Worm (Caenorhabditis elegans) whole organism, L1 larva: ENCODE results near the gene F02C12.2.
A peak's percentile ranks its signal among the peaks of the same experiment; 100 is the strongest.

Experiments
- C04F5.9 ChIP-seq: sonication (generic microtip); optimal IDR thresholded peaks from 2 replicates; lab custom pipeline; 2016; ENCODE audit warnings: missing genetic modification characterization, missing compliant biosample characterization
- C34B4.2 ChIP-seq: sonication (generic microtip); optimal IDR thresholded peaks from 2 replicates; lab custom pipeline; 2017; ENCODE audit warnings: mild to moderate bottlenecking, missing genetic modification characterization, missing compliant biosample characterization
- Y116A8C.19 ChIP-seq: sonication (generic microtip); optimal IDR thresholded peaks from 2 replicates; lab custom pipeline; 2016; ENCODE audit warnings: missing compliant biosample characterization, missing genetic modification characterization, borderline replicate concordance
- alr-1 ChIP-seq: fragments of 200-800 bp; sonication (Bioruptor generic); optimal IDR thresholded peaks from 2 replicates; lab custom pipeline; 2018; ENCODE audit warnings: borderline replicate concordance, mild to moderate bottlenecking, missing genetic modification characterization, missing compliant biosample characterization
- aly-2 ChIP-seq: fragments of 150-350 bp; optimal IDR thresholded peaks from 2 replicates; lab custom pipeline; 2014; ENCODE audit warnings: missing biosample characterization, missing genetic modification characterization
- ceh-63 ChIP-seq: fragments of 200-800 bp; sonication (Bioruptor generic); optimal IDR thresholded peaks from 2 replicates; lab custom pipeline; 2018; ENCODE audit warnings: mild to moderate bottlenecking, missing genetic modification characterization, missing compliant biosample characterization
- ceh-8 ChIP-seq: fragments of 200-800 bp; sonication (Bioruptor generic); optimal IDR thresholded peaks from 2 replicates; lab custom pipeline; 2018; ENCODE audit warnings: mild to moderate bottlenecking, missing genetic modification characterization, moderate library complexity, missing compliant biosample characterization
- ceh-82 ChIP-seq, 3 experiments: fragments of 150-350 bp in 1 of 3; sonication (generic microtip) in 2 of 3; optimal IDR thresholded peaks; 2 replicates each; lab custom pipeline; 2014 to 2017; ENCODE audit warnings: missing biosample characterization in 3 of 3, missing genetic modification characterization in 3 of 3
- ceh-88 ChIP-seq: fragments of 200-800 bp; sonication (Bioruptor generic); IDR thresholded peaks from 2 replicates; pipeline ENCODE4 v1.3.6; 2022; ENCODE audit warnings: missing genetic modification characterization, missing compliant biosample characterization
- dpl-1 ChIP-seq, 3 experiments: fragments of 150-350 bp in 2 of 3; sonication (generic microtip) in 1 of 3; optimal IDR thresholded peaks; 2 replicates each; lab custom pipeline; 2014 to 2017; ENCODE audit warnings: missing biosample characterization in 3 of 3, missing genetic modification characterization in 3 of 3, missing genetic modification reagents in 3 of 3
- efl-3 ChIP-seq: fragments of 200-800 bp; sonication (Bioruptor generic); optimal IDR thresholded peaks from 2 replicates; lab custom pipeline; 2018; ENCODE audit warnings: mild to moderate bottlenecking, missing genetic modification characterization, missing compliant biosample characterization
- egl-13 ChIP-seq: sonication (generic microtip); optimal IDR thresholded peaks from 2 replicates; lab custom pipeline; 2016; ENCODE audit warnings: missing genotype, missing genetic modification reagents, missing genetic modification characterization, missing compliant biosample characterization
- ets-5 ChIP-seq: fragments of 200-800 bp; sonication (Bioruptor generic); IDR thresholded peaks from 2 replicates; pipeline ENCODE4 v1.3.6; 2022; ENCODE audit warnings: missing genetic modification characterization, missing compliant biosample characterization
- fkh-10 ChIP-seq: sonication (generic microtip); optimal IDR thresholded peaks from 2 replicates; lab custom pipeline; 2017; ENCODE audit warnings: missing biosample characterization, missing genetic modification reagents, missing genetic modification characterization
- fkh-4 ChIP-seq: sonication (generic microtip); optimal IDR thresholded peaks from 2 replicates; lab custom pipeline; 2016; ENCODE audit warnings: missing compliant biosample characterization, missing genetic modification characterization, borderline replicate concordance
- fkh-8 ChIP-seq: sonication (generic microtip); optimal IDR thresholded peaks from 2 replicates; lab custom pipeline; 2016; ENCODE audit warnings: mild to moderate bottlenecking, missing genetic modification characterization, missing compliant biosample characterization
- fos-1 ChIP-seq: fragments of 150-350 bp; optimal IDR thresholded peaks from 2 replicates; lab custom pipeline; 2014; ENCODE audit warnings: missing biosample characterization, missing genetic modification characterization
- grh-1 ChIP-seq: fragments of 200-800 bp; sonication (Bioruptor generic); IDR thresholded peaks from 2 replicates; pipeline ENCODE4 v1.3.6; 2022; ENCODE audit warnings: missing genetic modification reagents, missing genetic modification characterization, missing compliant biosample characterization
- hlh-17 ChIP-seq: fragments of 200-800 bp; sonication (Bioruptor generic); optimal IDR thresholded peaks from 2 replicates; lab custom pipeline; 2018; ENCODE audit warnings: missing genetic modification characterization, mild to moderate bottlenecking, missing compliant biosample characterization, moderate library complexity, borderline replicate concordance
- hlh-4 ChIP-seq: sonication (generic microtip); optimal IDR thresholded peaks from 2 replicates; lab custom pipeline; 2016; ENCODE audit warnings: mild to moderate bottlenecking, missing genetic modification characterization, missing compliant biosample characterization
- hpl-2 ChIP-seq: fragments of 150-350 bp; optimal IDR thresholded peaks from 2 replicates; lab custom pipeline; 2014; ENCODE audit warnings: missing biosample characterization, missing genetic modification reagents, missing genetic modification characterization
- irx-1 ChIP-seq: sonication (generic microtip); optimal IDR thresholded peaks from 2 replicates; lab custom pipeline; 2016; ENCODE audit warnings: missing genetic modification characterization, missing compliant biosample characterization
- isw-1 ChIP-seq: fragments of 200-800 bp; sonication (Bioruptor generic); IDR thresholded peaks from 2 replicates; pipeline ENCODE4 v1.3.6; 2022; ENCODE audit warnings: missing genetic modification characterization, missing compliant biosample characterization
- jun-1 ChIP-seq: fragments of 150-350 bp; optimal IDR thresholded peaks from 2 replicates; lab custom pipeline; 2014; ENCODE audit warnings: missing biosample characterization, missing genetic modification reagents, missing genetic modification characterization
- lin-13 ChIP-seq: fragments of 150-350 bp; optimal IDR thresholded peaks from 2 replicates; lab custom pipeline; 2014; ENCODE audit warnings: missing biosample characterization, missing genetic modification reagents, missing genetic modification characterization
- lin-14 ChIP-seq: fragments of 200-800 bp; sonication (Bioruptor generic); optimal IDR thresholded peaks from 2 replicates; lab custom pipeline; 2018; ENCODE audit warnings: mild to moderate bottlenecking, missing genetic modification characterization, moderate library complexity, missing compliant biosample characterization
- lin-15B ChIP-seq: fragments of 150-350 bp; sonication (generic microtip); optimal IDR thresholded peaks from 3 replicates; lab custom pipeline; 2014; ENCODE audit warnings: missing biosample characterization, missing genetic modification characterization
- lin-35 ChIP-seq, 2 experiments: fragments of 150-350 bp; optimal IDR thresholded peaks; 2 replicates each; lab custom pipeline; 2014; ENCODE audit warnings: missing biosample characterization in 2 of 2, missing genetic modification characterization in 2 of 2, missing genetic modification reagents in 2 of 2
- lin-39 ChIP-seq: fragments of 150-350 bp; optimal IDR thresholded peaks from 2 replicates; lab custom pipeline; 2014; ENCODE audit warnings: missing biosample characterization, missing genetic modification reagents, missing genetic modification characterization
- lir-3 ChIP-seq: sonication (generic microtip); optimal IDR thresholded peaks from 2 replicates; lab custom pipeline; 2016; ENCODE audit warnings: mild to moderate bottlenecking, missing genetic modification characterization, moderate library complexity, missing compliant biosample characterization; ENCODE audit not compliant: poor library complexity
- mab-9 ChIP-seq: fragments of 200-800 bp; sonication (Bioruptor generic); IDR thresholded peaks from 2 replicates; pipeline ENCODE4 v1.3.6; 2022; ENCODE audit warnings: missing genetic modification reagents, missing genetic modification characterization, missing compliant biosample characterization
- mdl-1 ChIP-seq, 2 experiments: fragments of 150-350 bp; optimal IDR thresholded peaks; 2 replicates each; lab custom pipeline; 2014 to 2017; ENCODE audit warnings: missing biosample characterization in 2 of 2, missing genetic modification characterization in 2 of 2, inconsistent platforms in 1 of 2
- mef-2 ChIP-seq: fragments of 150-350 bp; optimal IDR thresholded peaks from 2 replicates; lab custom pipeline; 2014; ENCODE audit warnings: missing biosample characterization, missing genetic modification characterization
- nhr-11 ChIP-seq: fragments of 150-350 bp; optimal IDR thresholded peaks from 2 replicates; lab custom pipeline; 2014; ENCODE audit warnings: missing biosample characterization, missing genetic modification characterization
- nhr-12 ChIP-seq: sonication (generic microtip); optimal IDR thresholded peaks from 2 replicates; lab custom pipeline; 2017; ENCODE audit warnings: missing biosample characterization, missing genetic modification characterization
- nhr-28 ChIP-seq: fragments of 150-350 bp; optimal IDR thresholded peaks from 2 replicates; lab custom pipeline; 2014; ENCODE audit warnings: missing biosample characterization, missing genetic modification characterization
- nhr-47 ChIP-seq: sonication (generic microtip); optimal IDR thresholded peaks from 2 replicates; lab custom pipeline; 2016; ENCODE audit warnings: mild to moderate bottlenecking, missing genetic modification characterization, moderate library complexity, missing compliant biosample characterization
- nhr-71 ChIP-seq: sonication (generic microtip); optimal IDR thresholded peaks from 2 replicates; lab custom pipeline; 2016; ENCODE audit warnings: mild to moderate bottlenecking, missing genetic modification characterization, moderate library complexity, missing compliant biosample characterization
- nhr-77 ChIP-seq: fragments of 150-350 bp; optimal IDR thresholded peaks from 2 replicates; lab custom pipeline; 2014; ENCODE audit warnings: missing biosample characterization, missing genetic modification characterization
- nhr-84 ChIP-seq: sonication (generic microtip); optimal IDR thresholded peaks from 2 replicates; lab custom pipeline; 2017; ENCODE audit warnings: missing biosample characterization, missing genetic modification characterization
- nhr-85 ChIP-seq: sonication (generic microtip); peaks from one replicate; lab custom pipeline; 2016; ENCODE audit warnings: missing genetic modification characterization, inconsistent platforms, missing compliant biosample characterization
- nhr-90 ChIP-seq: sonication (generic microtip); optimal IDR thresholded peaks from 2 replicates; lab custom pipeline; 2016; ENCODE audit warnings: mild to moderate bottlenecking, missing genetic modification characterization, missing compliant biosample characterization; ENCODE audit not compliant: poor library complexity
- snpc-4 ChIP-seq: fragments of 150-350 bp; optimal IDR thresholded peaks from 2 replicates; lab custom pipeline; 2014; ENCODE audit warnings: missing biosample characterization, missing genetic modification characterization
- snu-23 ChIP-seq: sonication (generic microtip); optimal IDR thresholded peaks from 2 replicates; lab custom pipeline; 2016; ENCODE audit warnings: missing genetic modification characterization, missing compliant biosample characterization
- sox-4 ChIP-seq: sonication (generic microtip); optimal IDR thresholded peaks from 2 replicates; lab custom pipeline; 2016; ENCODE audit warnings: missing genetic modification characterization, missing compliant biosample characterization
- tbx-2 ChIP-seq: sonication (generic microtip); optimal IDR thresholded peaks from 2 replicates; lab custom pipeline; 2016; ENCODE audit warnings: missing genetic modification characterization, missing compliant biosample characterization
- tlp-1 ChIP-seq: fragments of 150-350 bp; optimal IDR thresholded peaks from 2 replicates; lab custom pipeline; 2014; ENCODE audit warnings: missing biosample characterization, missing genetic modification characterization
- unc-130 ChIP-seq: fragments of 150-350 bp; optimal IDR thresholded peaks from 2 replicates; lab custom pipeline; 2017; ENCODE audit warnings: missing biosample characterization, missing genetic modification characterization, inconsistent platforms
- unc-30 ChIP-seq: sonication (generic microtip); optimal IDR thresholded peaks from 2 replicates; lab custom pipeline; 2017; ENCODE audit warnings: missing biosample characterization, missing genetic modification characterization
- unc-62 ChIP-seq: fragments of 150-350 bp; optimal IDR thresholded peaks from 2 replicates; lab custom pipeline; 2014; ENCODE audit warnings: missing biosample characterization, missing genetic modification reagents, missing genetic modification characterization
- unc-86 ChIP-seq: sonication (generic microtip); optimal IDR thresholded peaks from 2 replicates; lab custom pipeline; 2016; ENCODE audit warnings: missing genetic modification characterization, missing compliant biosample characterization
- xbp-1 ChIP-seq: sonication (generic microtip); optimal IDR thresholded peaks from 2 replicates; lab custom pipeline; 2016; ENCODE audit warnings: missing genetic modification characterization, missing compliant biosample characterization
- zip-4 ChIP-seq: fragments of 200-800 bp; sonication (Bioruptor generic); optimal IDR thresholded peaks from 2 replicates; lab custom pipeline; 2018; ENCODE audit warnings: mild to moderate bottlenecking, missing genetic modification characterization, moderate library complexity, missing compliant biosample characterization

Gene F02C12.2

ce11 chrX:13348417-13348816 lies 50.7 kb downstream of the F02C12.2 start (continued):
- TF ChIP-seq fkh-8 (tag; lab: Kevin White, UChicago) (no peak), unc-30 (tag; lab: Kevin White, UChicago) (no peak), nhr-77 (no peak), lin-14 (GFP tag; lab: Kevin White, UChicago) (peak; percentile 77), snu-23 (peak; percentile 86), grh-1 (peak; percentile 54), zip-4 (GFP tag; lab: Kevin White, UChicago) (no peak), efl-3 (no peak), lir-3 (tag; lab: Kevin White, UChicago) (peak; percentile 25), lin-13 (GFP tag; lab: Kevin White, UChicago) (peak; percentile 33), aly-2 (no peak), hpl-2 (GFP tag; lab: Kevin White, UChicago) (no peak), C04F5.9 (tag; lab: Kevin White, UChicago) (no peak), irx-1 (no peak), unc-86 (no peak), ets-5 (GFP tag; lab: Robert Waterston, UW) (no peak), ceh-82 (tag; optimal IDR thresholded peaks at IDR 0.05; lab: Kevin White, UChicago) (no peak), fkh-4 (tag; lab: Kevin White, UChicago) (no peak), alr-1 (no peak), nhr-11 (tag; lab: Kevin White, UChicago) (no peak), tbx-2 (peak; percentile 82), dpl-1 (GFP tag; optimal IDR thresholded peaks at IDR 0.05; lab: Kevin White, UChicago) (no peak), mef-2 (tag; lab: Kevin White, UChicago) (no peak), nhr-90 (tag; lab: Kevin White, UChicago) (peak; percentile 84), fkh-10 (no peak), nhr-85 (tag; lab: Kevin White, UChicago) (peak; percentile 91), fos-1 (tag; lab: Kevin White, UChicago) (no peak), nhr-84 (tag; lab: Kevin White, UChicago) (no peak), hlh-4 (tag; lab: Kevin White, UChicago) (no peak), Y116A8C.19 (tag; lab: Kevin White, UChicago) (no peak), lin-35 (GFP tag; optimal IDR thresholded peaks at IDR 0.05; lab: Kevin White, UChicago) (peak in 1 of 2 experiments; percentile 80), mab-9 (GFP tag; lab: Robert Waterston, UW) (no peak), jun-1 (tag; lab: Kevin White, UChicago) (no peak), ceh-88 (GFP tag; lab: Robert Waterston, UW) (no peak), unc-130 (tag; lab: Kevin White, UChicago) (peak; percentile 6), ceh-8 (GFP tag; lab: Kevin White, UChicago) (no peak), mdl-1 (tag; optimal IDR thresholded peaks at IDR 0.05; lab: Kevin White, UChicago) (peak in 1 of 2 experiments; percentile 87), lin-15B (tag; lab: Kevin White, UChicago) (no peak), nhr-12 (tag; lab: Kevin White, UChicago) (no peak), nhr-28 (tag; lab: Kevin White, UChicago) (no peak), egl-13 (tag; lab: Kevin White, UChicago) (no peak), tlp-1 (tag; lab: Kevin White, UChicago) (no peak), xbp-1 (tag; lab: Kevin White, UChicago) (peak; percentile 20), isw-1 (GFP tag; lab: Robert Waterston, UW) (no peak), hlh-17 (no peak), nhr-71 (peak; percentile 94), ceh-63 (GFP tag; lab: Kevin White, UChicago) (no peak), sox-4 (tag; lab: Kevin White, UChicago) (no peak), unc-62 (GFP tag; lab: Kevin White, UChicago) (no peak), C34B4.2 (tag; lab: Kevin White, UChicago) (no peak), nhr-47 (tag; lab: Kevin White, UChicago) (peak; percentile 62), lin-39 (tag; lab: Kevin White, UChicago) (no peak), snpc-4 (tag; lab: Kevin White, UChicago) (no peak)
